Fruit fly (Drosophila melanogaster): Measurements from ENCODE around the gene cnc.
A peak's percentile ranks its signal among the peaks of the same experiment; 100 is the strongest.

Gene cnc

dm6 chr3R:23175376-23175775 is 51.1 kb downstream of the cnc start (continued):
- peak; percentile 99 for TF ChIP-seq esn (GFP tag; optimal IDR thresholded peaks at IDR 0.05)
- TF ChIP-seq CG6276 (GFP tag; optimal IDR thresholded peaks at IDR 0.05), result peak; percentile 54
- TF ChIP-seq achi (GFP tag; optimal IDR thresholded peaks at IDR 0.05), result peak; percentile 96
- peak; percentile 72 to 90 for TF ChIP-seq ss (GFP tag; optimal IDR thresholded peaks at IDR 0.05)
- peak; percentile 92 for TF ChIP-seq CG6854 (GFP tag; optimal IDR thresholded peaks at IDR 0.05)
- TF ChIP-seq CG8632 (GFP tag; optimal IDR thresholded peaks at IDR 0.05), result peak; percentile 97
- TF ChIP-seq Hr38 (GFP tag; optimal IDR thresholded peaks at IDR 0.05), result peak; percentile 16
- TF ChIP-seq CG15336 (GFP tag; IDR thresholded peaks at IDR 0.05), result peak; percentile 93
- peak; percentile 96 for TF ChIP-seq CG6163 (GFP tag; IDR thresholded peaks at IDR 0.05)
- peak; percentile 97 for TF ChIP-seq Sox14 (GFP tag; optimal IDR thresholded peaks at IDR 0.05)
- TF ChIP-seq CG6808 (GFP tag; optimal IDR thresholded peaks at IDR 0.05), result peak; percentile 90
- peak; percentile 94 for TF ChIP-seq CG1621 (tag; optimal IDR thresholded peaks at IDR 0.05)
- peak; percentile 97 for TF ChIP-seq CG3919 (GFP tag; optimal IDR thresholded peaks at IDR 0.05)
- peak; percentile 90 for TF ChIP-seq CG9139 (GFP tag; optimal IDR thresholded peaks at IDR 0.05)
- TF ChIP-seq CG10669 (GFP tag; optimal IDR thresholded peaks at IDR 0.05), result peak; percentile 95
- TF ChIP-seq Blimp-1 (GFP tag; optimal IDR thresholded peaks at IDR 0.05), result peak; percentile 81
- peak; percentile 97 for TF ChIP-seq Sox102F (GFP tag; optimal IDR thresholded peaks at IDR 0.05)
- TF ChIP-seq dsx (GFP tag; optimal IDR thresholded peaks at IDR 0.05; ENCODE audit: poor library complexity, severe bottlenecking), result peak; percentile 86

DNA sequence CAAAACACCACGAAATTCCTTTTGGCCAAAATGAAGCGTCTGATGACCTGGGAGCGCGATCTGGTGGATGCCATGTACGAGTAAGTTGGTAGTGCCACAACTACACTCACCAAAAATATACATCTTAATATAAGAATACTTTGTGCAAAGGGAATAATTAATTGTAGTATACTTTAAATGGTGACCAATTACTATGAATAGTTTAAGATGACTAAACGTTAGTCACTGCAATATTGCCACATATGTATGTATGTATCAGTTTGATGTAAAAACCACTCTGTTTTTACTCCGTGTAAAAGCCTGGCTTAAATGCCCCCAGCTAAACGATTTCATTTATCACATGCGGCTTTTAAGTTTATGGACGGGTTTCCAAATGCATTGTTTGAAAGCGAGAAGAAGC is 51.8 kb downstream of the cnc start:
- peak; percentile 33 for TF ChIP-seq CG3919 (GFP tag; optimal IDR thresholded peaks at IDR 0.05)
- peak; percentile 33 for TF ChIP-seq CG11762 (GFP tag; optimal IDR thresholded peaks at IDR 0.05; ENCODE audit: insufficient read depth)
- TF ChIP-seq net (GFP tag; optimal IDR thresholded peaks at IDR 0.05), result peak; percentile 49
- TF ChIP-seq Hr4 (GFP tag; optimal IDR thresholded peaks at IDR 0.05), result peak; percentile 83
- TF ChIP-seq cyc (GFP tag; optimal IDR thresholded peaks at IDR 0.05), result peak; percentile 78
- peak; percentile 96 for TF ChIP-seq Eip78C (GFP tag)
- peak; percentile 76 for TF ChIP-seq Sox102F (GFP tag; optimal IDR thresholded peaks at IDR 0.05)
- TF ChIP-seq pdm3 (GFP tag; optimal IDR thresholded peaks at IDR 0.05), result peak; percentile 80
- no peak for TF ChIP-seq fkh (GFP tag; optimal IDR thresholded peaks at IDR 0.05)
- no peak for TF ChIP-seq CG6854 (GFP tag; optimal IDR thresholded peaks at IDR 0.05)
- TF ChIP-seq eg (GFP tag; IDR thresholded peaks at IDR 0.05), result peak; percentile 18; the same call in 1 of the 3 replicates
- TF ChIP-seq Hr38 (GFP tag; optimal IDR thresholded peaks at IDR 0.05), result no peak
- TF ChIP-seq Lpt (GFP tag; optimal IDR thresholded peaks at IDR 0.05), result no peak
- peak; percentile 58 for TF ChIP-seq CG10631 (GFP tag; optimal IDR thresholded peaks at IDR 0.05)
- TF ChIP-seq Ets96B (tag; optimal IDR thresholded peaks at IDR 0.05), result peak; percentile 79
- TF ChIP-seq Eip93F (GFP tag; optimal IDR thresholded peaks at IDR 0.05), result no peak
- TF ChIP-seq CG8319 (GFP tag; optimal IDR thresholded peaks at IDR 0.05), result no peak
- TF ChIP-seq Eip75B (GFP tag; optimal IDR thresholded peaks at IDR 0.05), result no peak
- peak; percentile 55 for TF ChIP-seq CG4318 (GFP tag; optimal IDR thresholded peaks at IDR 0.05)
- TF ChIP-seq Sox14 (GFP tag; optimal IDR thresholded peaks at IDR 0.05), result peak; percentile 75
- TF ChIP-seq esn (GFP tag; optimal IDR thresholded peaks at IDR 0.05), result peak; percentile 84
- peak; percentile 61 for TF ChIP-seq fd59A (GFP tag; optimal IDR thresholded peaks at IDR 0.05)
- peak; percentile 49 to 60 for TF ChIP-seq salr (GFP tag; optimal IDR thresholded peaks at IDR 0.05)
- no peak for TF ChIP-seq CG9139 (GFP tag; optimal IDR thresholded peaks at IDR 0.05)
- TF ChIP-seq CG11902 (GFP tag; optimal IDR thresholded peaks at IDR 0.05), result peak; percentile 60
- TF ChIP-seq Met (GFP tag; optimal IDR thresholded peaks at IDR 0.05), result peak; percentile 85
- peak; percentile 35 for TF ChIP-seq CG6276 (GFP tag; optimal IDR thresholded peaks at IDR 0.05)
- TF ChIP-seq CG8632 (GFP tag; optimal IDR thresholded peaks at IDR 0.05), result peak; percentile 59
- TF ChIP-seq CG6792 (GFP tag; optimal IDR thresholded peaks at IDR 0.05), result peak; percentile 49
- TF ChIP-seq CG15336 (GFP tag; IDR thresholded peaks at IDR 0.05), result peak; percentile 70
- peak; percentile 75 for TF ChIP-seq achi (GFP tag; optimal IDR thresholded peaks at IDR 0.05)
- TF ChIP-seq CG34406 (GFP tag; optimal IDR thresholded peaks at IDR 0.05), result peak; percentile 58
- TF ChIP-seq CG7368 (GFP tag; optimal IDR thresholded peaks at IDR 0.05), result no peak
- no peak for TF ChIP-seq fd85E (GFP tag; optimal IDR thresholded peaks at IDR 0.05)
- TF ChIP-seq ss (GFP tag; optimal IDR thresholded peaks at IDR 0.05), result peak; percentile 12 to 20
- no peak for TF ChIP-seq CG11294 (GFP tag; IDR thresholded peaks at IDR 0.05)
- peak; percentile 85 for TF ChIP-seq CG32006 (GFP tag; optimal IDR thresholded peaks at IDR 0.05)
- TF ChIP-seq Sox15 (GFP tag; optimal IDR thresholded peaks at IDR 0.05), result peak; percentile 67
- TF ChIP-seq svp (GFP tag), result peak; percentile 86
- peak; percentile 60 for TF ChIP-seq lz (GFP tag; optimal IDR thresholded peaks at IDR 0.05)
- peak; percentile 81 for TF ChIP-seq Smox (GFP tag; optimal IDR thresholded peaks at IDR 0.05)
- TF ChIP-seq CG16779 (tag; optimal IDR thresholded peaks at IDR 0.05), result no peak
